Fruit fly (Drosophila melanogaster) whole organism, embryonic: ENCODE data around the gene CG32276.

ENCODE experiments used
- Adf1 ChIP-seq: fragments of 200-800 bp; sonication (Bioruptor generic); IDR thresholded peaks from 2 replicates; pipeline ENCODE4 v1.3.6; 2022; ENCODE audit warnings: missing biosample characterization, missing genetic modification characterization
- B-H2 ChIP-seq: fragments of 200-800 bp; sonication (Bioruptor generic); optimal IDR thresholded peaks from 2 replicates; lab custom pipeline; 2018; ENCODE audit warnings: missing biosample characterization, mild to moderate bottlenecking, missing genetic modification characterization
- CG11085 ChIP-seq: fragments of 200-800 bp; sonication (Bioruptor generic); IDR thresholded peaks from 2 replicates; pipeline ENCODE4 v1.3.6; 2022; ENCODE audit warnings: missing biosample characterization, missing genetic modification characterization
- CG11560 ChIP-seq: fragments of 200-800 bp; sonication (Bioruptor generic); IDR thresholded peaks from 3 replicates; pipeline ENCODE4 v1.3.6; 2022; ENCODE audit warnings: missing biosample characterization, missing genetic modification characterization
- CG11695 ChIP-seq: fragments of 200-800 bp; sonication (Bioruptor generic); IDR thresholded peaks from 3 replicates; pipeline ENCODE4 v1.3.6; 2022; ENCODE audit warnings: missing biosample characterization, missing genetic modification characterization
- CG12071 ChIP-seq: fragments of 200-800 bp; sonication (Bioruptor generic); optimal IDR thresholded peaks from 3 replicates; lab custom pipeline; 2018; ENCODE audit warnings: missing biosample characterization, mild to moderate bottlenecking, missing genetic modification characterization
- CG12155 ChIP-seq: fragments of 200-800 bp; sonication (Bioruptor generic); optimal IDR thresholded peaks from 3 replicates; lab custom pipeline; 2016; ENCODE audit warnings: missing biosample characterization, missing genetic modification characterization
- CG12391 ChIP-seq: fragments of 200-800 bp; sonication (Bioruptor generic); optimal IDR thresholded peaks from 3 replicates; lab custom pipeline; 2018; ENCODE audit warnings: missing biosample characterization, mild to moderate bottlenecking, missing genetic modification characterization, moderate library complexity
- CG13123 ChIP-seq: fragments of 200-800 bp; sonication (Bioruptor generic); optimal IDR thresholded peaks from 2 replicates; lab custom pipeline; 2016; ENCODE audit warnings: missing biosample characterization, missing genetic modification characterization
- CG13296 ChIP-seq: fragments of 200-800 bp; sonication (Bioruptor generic); optimal IDR thresholded peaks from 3 replicates; lab custom pipeline; 2018; ENCODE audit warnings: missing biosample characterization, mild to moderate bottlenecking, missing genetic modification characterization
- CG15269 ChIP-seq: fragments of 200-800 bp; sonication (Bioruptor generic); optimal IDR thresholded peaks from 2 replicates; lab custom pipeline; 2018; ENCODE audit warnings: missing biosample characterization, mild to moderate bottlenecking, missing genetic modification characterization, moderate library complexity
- CG17359 ChIP-seq: fragments of 200-800 bp; sonication (Bioruptor generic); optimal IDR thresholded peaks from 3 replicates; lab custom pipeline; 2018; ENCODE audit warnings: missing biosample characterization, mild to moderate bottlenecking, missing genetic modification characterization, moderate library complexity
- CG17802 ChIP-seq: fragments of 200-800 bp; sonication (Bioruptor generic); optimal IDR thresholded peaks from 2 replicates; lab custom pipeline; 2018; ENCODE audit warnings: missing biosample characterization, mild to moderate bottlenecking, missing genetic modification characterization, moderate library complexity
- CG17829 ChIP-seq: fragments of 200-800 bp; optimal IDR thresholded peaks from 2 replicates; lab custom pipeline; 2019; ENCODE audit warnings: missing biosample characterization, mild to moderate bottlenecking, missing genetic modification characterization, moderate library complexity
- CG18262 ChIP-seq: fragments of 200-800 bp; optimal IDR thresholded peaks from 3 replicates; lab custom pipeline; 2019; ENCODE audit warnings: missing biosample characterization, mild to moderate bottlenecking, missing genetic modification characterization, moderate library complexity
- CG2199 ChIP-seq: fragments of 200-800 bp; sonication (Bioruptor generic); IDR thresholded peaks from 3 replicates; pipeline ENCODE4 v1.3.6; 2022; ENCODE audit warnings: missing biosample characterization, missing genetic modification characterization
- CG7745 ChIP-seq: fragments of 200-800 bp; sonication (Bioruptor generic); optimal IDR thresholded peaks from 2 replicates; lab custom pipeline; 2018; ENCODE audit warnings: missing biosample characterization, mild to moderate bottlenecking, missing genetic modification characterization, moderate library complexity
- CG7839 ChIP-seq: fragments of 200-800 bp; sonication (Bioruptor generic); optimal IDR thresholded peaks from 3 replicates; lab custom pipeline; 2018; ENCODE audit warnings: missing biosample characterization, mild to moderate bottlenecking, missing genetic modification characterization, moderate library complexity
- CG8388 ChIP-seq: fragments of 200-800 bp; sonication (Bioruptor generic); optimal IDR thresholded peaks from 2 replicates; lab custom pipeline; 2019; ENCODE audit warnings: missing biosample characterization, mild to moderate bottlenecking, missing genetic modification characterization, moderate library complexity
- CG8924 ChIP-seq: fragments of 200-800 bp; optimal IDR thresholded peaks from 3 replicates; lab custom pipeline; 2019; ENCODE audit warnings: missing biosample characterization, mild to moderate bottlenecking, missing genetic modification characterization, moderate library complexity
- CG9727 ChIP-seq: fragments of 200-800 bp; sonication (Bioruptor generic); optimal IDR thresholded peaks from 3 replicates; lab custom pipeline; 2017; ENCODE audit warnings: missing biosample characterization, mild to moderate bottlenecking, missing genetic modification characterization
- Deaf1 ChIP-seq: fragments of 200-800 bp; optimal IDR thresholded peaks from 3 replicates; lab custom pipeline; 2019; ENCODE audit warnings: missing biosample characterization, mild to moderate bottlenecking, missing genetic modification characterization, moderate library complexity
- Drgx ChIP-seq: fragments of 200-800 bp; sonication (Bioruptor generic); IDR thresholded peaks from 2 replicates; pipeline ENCODE4 v1.3.6; 2022; ENCODE audit warnings: missing biosample characterization, missing genetic modification characterization
- HHEX ChIP-seq: fragments of 200-800 bp; sonication (Bioruptor generic); optimal IDR thresholded peaks from 3 replicates; lab custom pipeline; 2017; ENCODE audit warnings: missing biosample characterization, mild to moderate bottlenecking, missing genetic modification characterization, missing genetic modification reagents
- Hr39 ChIP-seq: fragments of >200 bp; optimal IDR thresholded peaks from 2 replicates; lab custom pipeline; 2017
- Nf-YC ChIP-seq: fragments of 200-800 bp; optimal IDR thresholded peaks from 3 replicates; lab custom pipeline; 2019; ENCODE audit warnings: missing biosample characterization, mild to moderate bottlenecking, missing genetic modification characterization, moderate library complexity
- Poxn ChIP-seq: fragments of 200-800 bp; sonication (Bioruptor generic); IDR thresholded peaks from 2 replicates; pipeline ENCODE4 v1.3.6; 2022; ENCODE audit warnings: missing biosample characterization, missing genetic modification characterization
- Rx ChIP-seq: fragments of 200-800 bp; sonication (Bioruptor generic); IDR thresholded peaks from 2 replicates; pipeline ENCODE4 v1.3.6; 2022; ENCODE audit warnings: missing biosample characterization, missing genetic modification characterization
- Spps ChIP-seq: fragments of 200-800 bp; sonication (Bioruptor generic); optimal IDR thresholded peaks from 2 replicates; lab custom pipeline; 2018; ENCODE audit warnings: missing biosample characterization, mild to moderate bottlenecking, missing genetic modification characterization
- Tbp ChIP-seq: fragments of >200 bp; optimal IDR thresholded peaks from 2 replicates; lab custom pipeline; 2018; ENCODE audit warnings: missing biosample characterization, missing genetic modification characterization
- Xrp1 ChIP-seq: fragments of 200-800 bp; sonication (Bioruptor generic); IDR thresholded peaks from 2 replicates; pipeline ENCODE4 v1.3.6; 2022; ENCODE audit warnings: missing biosample characterization, missing genetic modification characterization
- bbx ChIP-seq: fragments of 200-800 bp; sonication (Bioruptor generic); IDR thresholded peaks from 2 replicates; pipeline ENCODE4 v1.3.6; 2022; ENCODE audit warnings: missing biosample characterization, missing genetic modification characterization; ENCODE audit not compliant: partially characterized antibody
- cato ChIP-seq: fragments of 200-800 bp; sonication (Bioruptor generic); optimal IDR thresholded peaks from 2 replicates; lab custom pipeline; 2016; ENCODE audit warnings: missing biosample characterization, missing genetic modification characterization, borderline replicate concordance
- cg ChIP-seq: fragments of 200-800 bp; sonication (Bioruptor generic); optimal IDR thresholded peaks from 3 replicates; lab custom pipeline; 2019; ENCODE audit warnings: missing biosample characterization, mild to moderate bottlenecking, missing genetic modification characterization, moderate library complexity
- crp ChIP-seq, 2 experiments: fragments of 200-800 bp; sonication (Bioruptor generic); optimal IDR thresholded peaks; 2 replicates in 1 of 2; 3 replicates in 1 of 2; lab custom pipeline; 2017; ENCODE audit warnings: missing biosample characterization in 2 of 2, missing genetic modification characterization in 2 of 2, mild to moderate bottlenecking in 1 of 2, moderate library complexity in 1 of 2
- fd102C ChIP-seq: fragments of 200-800 bp; sonication (Bioruptor generic); optimal IDR thresholded peaks from 2 replicates; lab custom pipeline; 2018; ENCODE audit warnings: missing biosample characterization, mild to moderate bottlenecking, missing genetic modification characterization, moderate library complexity
- grau ChIP-seq: fragments of 200-800 bp; optimal IDR thresholded peaks from 3 replicates; lab custom pipeline; 2019; ENCODE audit warnings: missing biosample characterization, mild to moderate bottlenecking, missing genetic modification characterization, moderate library complexity
- grn ChIP-seq: fragments of 200-800 bp; sonication (Bioruptor generic); optimal IDR thresholded peaks from 3 replicates; lab custom pipeline; 2017; ENCODE audit warnings: missing biosample characterization, missing genetic modification characterization
- gro ChIP-seq: fragments of 200-800 bp; sonication (Bioruptor generic); optimal IDR thresholded peaks from 2 replicates; lab custom pipeline; 2016; ENCODE audit warnings: missing biosample characterization, missing genetic modification characterization
- gsb ChIP-seq: fragments of 200-800 bp; sonication (Bioruptor generic); IDR thresholded peaks from 2 replicates; pipeline ENCODE4 v1.3.6; 2022; ENCODE audit warnings: missing biosample characterization, missing genetic modification characterization
- hbn ChIP-seq: fragments of 200-800 bp; sonication (Bioruptor generic); IDR thresholded peaks from 2 replicates; pipeline ENCODE4 v1.3.6; 2022; ENCODE audit warnings: missing biosample characterization, missing genetic modification characterization; ENCODE audit not compliant: partially characterized antibody
- jing ChIP-seq: fragments of 200-800 bp; sonication (Bioruptor generic); optimal IDR thresholded peaks from 2 replicates; lab custom pipeline; 2018; ENCODE audit warnings: missing biosample characterization, mild to moderate bottlenecking, missing genetic modification characterization
- mam ChIP-seq: fragments of 200-800 bp; sonication (Bioruptor generic); optimal IDR thresholded peaks from 3 replicates; lab custom pipeline; 2016; ENCODE audit warnings: missing biosample characterization, missing genetic modification characterization
- odd ChIP-seq: fragments of 200-800 bp; sonication (Bioruptor generic); optimal IDR thresholded peaks from 2 replicates; lab custom pipeline; 2017; ENCODE audit warnings: missing biosample characterization, mild to moderate bottlenecking, missing genetic modification characterization
- org-1 ChIP-seq: fragments of 200-800 bp; sonication (Bioruptor generic); optimal IDR thresholded peaks from 2 replicates; lab custom pipeline; 2017; ENCODE audit warnings: missing biosample characterization, missing genetic modification characterization
- row ChIP-seq: fragments of 200-800 bp; sonication (Bioruptor generic); IDR thresholded peaks from 3 replicates; pipeline ENCODE4 v1.3.6; 2022; ENCODE audit warnings: missing biosample characterization, missing genetic modification characterization
- sens ChIP-seq: fragments of 200-800 bp; sonication (Bioruptor generic); peaks from one replicate; lab custom pipeline; 2016; ENCODE audit warnings: missing biosample characterization, missing genetic modification characterization
- trh ChIP-seq: fragments of 200-800 bp; sonication (Bioruptor generic); optimal IDR thresholded peaks from 2 replicates; lab custom pipeline; 2016; ENCODE audit warnings: missing biosample characterization, missing genetic modification characterization
- unpg ChIP-seq: fragments of 200-800 bp; sonication (Bioruptor generic); optimal IDR thresholded peaks from 3 replicates; lab custom pipeline; 2018; ENCODE audit warnings: missing biosample characterization, mild to moderate bottlenecking, missing genetic modification characterization, moderate library complexity
- zen ChIP-seq: fragments of 200-800 bp; sonication (Bioruptor generic); optimal IDR thresholded peaks from 3 replicates; lab custom pipeline; 2018; ENCODE audit warnings: missing biosample characterization, mild to moderate bottlenecking, missing genetic modification characterization, moderate library complexity
- zf30C ChIP-seq: fragments of 200-800 bp; sonication (Bioruptor generic); optimal IDR thresholded peaks from 3 replicates; lab custom pipeline; 2018; ENCODE audit warnings: missing biosample characterization, mild to moderate bottlenecking, missing genetic modification characterization

CG32276 gene

dm6 chr3L:3178530-3179096 lies 20.2 kb downstream of the CG32276 start, which contains the start of the genes MnM and Girdin (continued):
- TF ChIP-seq Rx (GFP tag; lab: Robert Waterston, UW) (no peak), crp (GFP tag; optimal IDR thresholded peaks at IDR 0.05; lab: Kevin White, UChicago) (peak in 1 of 2 experiments; percentile 35), CG17829 (tag; lab: Kevin White, UChicago) (peak; percentile 71), CG12071 (no peak), CG18262 (tag; lab: Kevin White, UChicago) (no peak), fd102C (GFP tag; lab: Kevin White, UChicago) (no peak), Nf-YC (tag; lab: Kevin White, UChicago) (no peak), sens (GFP tag; lab: Kevin White, UChicago) (peak; percentile 71), Spps (tag; lab: Kevin White, UChicago) (no peak), zf30C (no peak), zen (tag; lab: Kevin White, UChicago) (peak; percentile 54), gro (peak; percentile 63), Adf1 (GFP tag; lab: Robert Waterston, UW) (no peak), bbx (peak; percentile 63), Deaf1 (tag; lab: Kevin White, UChicago) (no peak), Poxn (GFP tag; lab: Robert Waterston, UW) (peak; percentile 10; the same call in 1 of the 2 replicates), row (GFP tag; lab: Robert Waterston, UW) (peak; percentile 92), CG13296 (GFP tag; lab: Kevin White, UChicago) (no peak), unpg (GFP tag; lab: Kevin White, UChicago) (no peak), jing (no peak), HHEX (no peak), CG11085 (GFP tag; lab: Robert Waterston, UW) (no peak), grau (peak; percentile 74), CG15269 (tag; lab: Kevin White, UChicago) (no peak), trh (GFP tag; lab: Kevin White, UChicago) (peak; percentile 17), CG2199 (no peak), CG12391 (peak; percentile 75), CG7839 (no peak), CG8388 (no peak), grn (no peak), gsb (no peak), cato (no peak), CG13123 (GFP tag; lab: Kevin White, UChicago) (no peak), odd (GFP tag; lab: Kevin White, UChicago) (no peak), CG11695 (no peak), Xrp1 (GFP tag; lab: Robert Waterston, UW) (peak; percentile 41; the same call in 1 of the 2 replicates), CG8924 (tag; lab: Kevin White, UChicago) (peak; percentile 46), CG12155 (GFP tag; lab: Kevin White, UChicago) (peak; percentile 71), CG9727 (peak; percentile 46), hbn (GFP tag; lab: Robert Waterston, UW) (peak; percentile 75), CG11560 (tag; lab: Robert Waterston, UW) (peak; percentile 53; the same call in 1 of the 3 replicates), Tbp (GFP tag; lab: Kevin White, UChicago) (peak; percentile 39), cg (no peak), CG7745 (tag; lab: Kevin White, UChicago) (no peak), Drgx (no peak), mam (GFP tag; lab: Kevin White, UChicago) (peak; percentile 74), org-1 (GFP tag; lab: Kevin White, UChicago) (peak; percentile 12), B-H2 (GFP tag; lab: Kevin White, UChicago) (no peak), Hr39 (no peak), CG17802 (tag; lab: Kevin White, UChicago) (no peak), CG17359 (no peak)
